Fruit fly (Drosophila melanogaster) whole organism, embryonic: Measurements from ENCODE around the gene CG17687.

Experiments used
- Blimp-1 ChIP-seq: fragments of 200-800 bp; sonication (Bioruptor generic); optimal IDR thresholded peaks from 3 replicates; lab custom pipeline; 2018; ENCODE audit warnings: missing biosample characterization, missing genetic modification characterization, mild to moderate bottlenecking, moderate library complexity, missing genetic modification reagents
- C15 ChIP-seq: fragments of 200-800 bp; sonication (Bioruptor generic); IDR thresholded peaks from 3 replicates; pipeline ENCODE4 v1.3.6; 2022; ENCODE audit warnings: missing biosample characterization, missing genetic modification characterization
- CG10959 ChIP-seq: fragments of 200-800 bp; sonication (Bioruptor generic); IDR thresholded peaks from 2 replicates; pipeline ENCODE4 v1.3.6; 2022; ENCODE audit warnings: missing biosample characterization, missing genetic modification characterization
- CG12299 ChIP-seq: fragments of 200-800 bp; sonication (Bioruptor generic); optimal IDR thresholded peaks from 2 replicates; lab custom pipeline; 2018; ENCODE audit warnings: missing biosample characterization, mild to moderate bottlenecking, missing genetic modification characterization
- CG14710 ChIP-seq: fragments of 200-800 bp; sonication (Bioruptor generic); optimal IDR thresholded peaks from 3 replicates; lab custom pipeline; 2019; ENCODE audit warnings: missing biosample characterization, mild to moderate bottlenecking, missing genetic modification characterization, moderate library complexity
- CG15601 ChIP-seq: fragments of 200-800 bp; sonication (Bioruptor generic); optimal IDR thresholded peaks from 3 replicates; lab custom pipeline; 2019; ENCODE audit warnings: missing biosample characterization, mild to moderate bottlenecking, missing genetic modification characterization, moderate library complexity
- CG16813 ChIP-seq: fragments of 200-800 bp; sonication (Bioruptor generic); IDR thresholded peaks from 3 replicates; pipeline ENCODE4 v1.3.6; 2022; ENCODE audit warnings: missing biosample characterization, missing genetic modification characterization; ENCODE audit not compliant: partially characterized antibody
- CG2889 ChIP-seq: fragments of 200-800 bp; sonication (Bioruptor generic); IDR thresholded peaks from 3 replicates; pipeline ENCODE4 v1.3.6; 2022; ENCODE audit warnings: missing biosample characterization, missing genetic modification characterization
- CG3847 ChIP-seq: fragments of 200-800 bp; sonication (Bioruptor generic); IDR thresholded peaks from 2 replicates; pipeline ENCODE4 v1.3.6; 2022; ENCODE audit warnings: missing biosample characterization, missing genetic modification characterization
- CG7963 ChIP-seq: fragments of 200-800 bp; sonication (Bioruptor generic); IDR thresholded peaks from 3 replicates; pipeline ENCODE4 v1.3.6; 2022; ENCODE audit warnings: missing biosample characterization, missing genetic modification characterization; ENCODE audit not compliant: partially characterized antibody
- CG8388 ChIP-seq: fragments of 200-800 bp; sonication (Bioruptor generic); optimal IDR thresholded peaks from 2 replicates; lab custom pipeline; 2019; ENCODE audit warnings: missing biosample characterization, mild to moderate bottlenecking, missing genetic modification characterization, moderate library complexity
- CG8765 ChIP-seq: fragments of 200-800 bp; sonication (Bioruptor generic); IDR thresholded peaks from 2 replicates; pipeline ENCODE4 v1.3.6; 2022; ENCODE audit warnings: missing biosample characterization, missing genetic modification characterization
- CG8944 ChIP-seq: fragments of 200-800 bp; sonication (Bioruptor generic); optimal IDR thresholded peaks from 3 replicates; lab custom pipeline; 2016; ENCODE audit warnings: missing biosample characterization, missing genetic modification characterization
- CG9609 ChIP-seq: fragments of 200-800 bp; sonication (Bioruptor generic); optimal IDR thresholded peaks from 3 replicates; lab custom pipeline; 2016; ENCODE audit warnings: missing biosample characterization, missing genetic modification characterization
- CG9932 ChIP-seq: fragments of 200-800 bp; sonication (Bioruptor generic); IDR thresholded peaks from 2 replicates; pipeline ENCODE4 v1.3.6; 2022; ENCODE audit warnings: missing biosample characterization, missing genetic modification characterization
- CTCF ChIP-seq: fragments of 200-800 bp; sonication (Bioruptor generic); optimal IDR thresholded peaks from 2 replicates; lab custom pipeline; 2017; ENCODE audit warnings: missing biosample characterization, mild to moderate bottlenecking, missing genetic modification characterization, moderate library complexity
- Chrac-16 ChIP-seq: fragments of 200-800 bp; sonication (Bioruptor generic); optimal IDR thresholded peaks from 3 replicates; lab custom pipeline; 2016; ENCODE audit warnings: missing biosample characterization, missing genetic modification characterization
- Dll ChIP-seq: fragments of 200-800 bp; sonication (Bioruptor generic); IDR thresholded peaks from 4 replicates; pipeline ENCODE4 v1.3.6; 2022; ENCODE audit warnings: missing biosample characterization, missing genetic modification characterization; ENCODE audit not compliant: partially characterized antibody
- Doc2 ChIP-seq: fragments of 200-800 bp; sonication (Bioruptor generic); IDR thresholded peaks from 2 replicates; pipeline ENCODE4 v1.3.6; 2022; ENCODE audit warnings: missing biosample characterization, missing genetic modification characterization
- Dref ChIP-seq: fragments of 200-800 bp; sonication (Bioruptor generic); IDR thresholded peaks from 2 replicates; pipeline ENCODE4 v1.3.6; 2022; ENCODE audit warnings: missing biosample characterization, missing genetic modification characterization
- Ets97D ChIP-seq: fragments of 200-800 bp; sonication (Bioruptor generic); optimal IDR thresholded peaks from 3 replicates; lab custom pipeline; 2016; ENCODE audit warnings: missing biosample characterization, missing genetic modification characterization
- Hr3 ChIP-seq: fragments of 200-800 bp; sonication (Bioruptor generic); optimal IDR thresholded peaks from 3 replicates; lab custom pipeline; 2016; ENCODE audit warnings: missing biosample characterization, missing genetic modification characterization
- MBD-R2 ChIP-seq: fragments of 200-800 bp; sonication (Bioruptor generic); IDR thresholded peaks from 2 replicates; pipeline ENCODE4 v1.3.6; 2022; ENCODE audit warnings: missing biosample characterization, missing genetic modification characterization
- MTF-1 ChIP-seq: fragments of 200-800 bp; sonication (Bioruptor generic); optimal IDR thresholded peaks from 2 replicates; lab custom pipeline; 2018; ENCODE audit warnings: missing biosample characterization, mild to moderate bottlenecking, missing genetic modification characterization, borderline replicate concordance
- Nf-YA ChIP-seq: fragments of 200-800 bp; sonication (Bioruptor generic); IDR thresholded peaks from 2 replicates; pipeline ENCODE4 v1.3.6; 2022; ENCODE audit warnings: missing biosample characterization, missing genetic modification characterization
- Nf-YB ChIP-seq: fragments of 200-800 bp; sonication (Bioruptor generic); optimal IDR thresholded peaks from 3 replicates; lab custom pipeline; 2019; ENCODE audit warnings: missing biosample characterization, mild to moderate bottlenecking, missing genetic modification characterization, moderate library complexity
- Oli ChIP-seq: fragments of 200-800 bp; sonication (Bioruptor generic); optimal IDR thresholded peaks from 2 replicates; lab custom pipeline; 2018; ENCODE audit warnings: missing biosample characterization, mild to moderate bottlenecking, missing genetic modification characterization, moderate library complexity
- Sin3A ChIP-seq: fragments of >200 bp; optimal IDR thresholded peaks from 2 replicates; lab custom pipeline; 2018
- Sox100B ChIP-seq: fragments of 200-800 bp; sonication (Bioruptor generic); optimal IDR thresholded peaks from 3 replicates; lab custom pipeline; 2018; ENCODE audit warnings: missing biosample characterization, mild to moderate bottlenecking, missing genetic modification characterization
- Sry-β ChIP-seq: fragments of 200-800 bp; sonication (Bioruptor generic); optimal IDR thresholded peaks from 2 replicates; lab custom pipeline; 2018; ENCODE audit warnings: missing biosample characterization, mild to moderate bottlenecking, missing genetic modification characterization, moderate library complexity
- TFAM ChIP-seq: fragments of 200-800 bp; sonication (Bioruptor generic); optimal IDR thresholded peaks from 2 replicates; lab custom pipeline; 2017; ENCODE audit warnings: missing biosample characterization, missing genetic modification characterization, inconsistent platforms
- ac ChIP-seq: fragments of 200-800 bp; sonication (Bioruptor generic); optimal IDR thresholded peaks from 3 replicates; lab custom pipeline; 2017; ENCODE audit warnings: missing biosample characterization, mild to moderate bottlenecking, missing genetic modification characterization
- ara ChIP-seq: fragments of 200-800 bp; sonication (Bioruptor generic); IDR thresholded peaks from 2 replicates; pipeline ENCODE4 v1.3.6; 2022; ENCODE audit warnings: missing biosample characterization, missing genetic modification characterization
- ato ChIP-seq: fragments of 200-800 bp; sonication (Bioruptor generic); IDR thresholded peaks from 2 replicates; pipeline ENCODE4 v1.3.6; 2022; ENCODE audit warnings: missing biosample characterization, missing genetic modification characterization; ENCODE audit not compliant: partially characterized antibody
- bcd ChIP-seq: fragments of 200-800 bp; sonication (Bioruptor generic); optimal IDR thresholded peaks from 2 replicates; lab custom pipeline; 2017; ENCODE audit warnings: missing biosample characterization, mild to moderate bottlenecking, missing genetic modification characterization
- dmrt11E ChIP-seq: fragments of 200-800 bp; sonication (Bioruptor generic); optimal IDR thresholded peaks from 3 replicates; lab custom pipeline; 2018; ENCODE audit warnings: missing biosample characterization, mild to moderate bottlenecking, missing genetic modification characterization, moderate library complexity
- eve ChIP-seq, 2 experiments: fragments of >200 bp; optimal IDR thresholded peaks; 2 replicates each; lab custom pipeline; 2017; ENCODE audit warnings: missing biosample characterization in 2 of 2, missing genetic modification characterization in 2 of 2
- gfzf ChIP-seq: fragments of 200-800 bp; sonication (Bioruptor generic); optimal IDR thresholded peaks from 2 replicates; lab custom pipeline; 2016; ENCODE audit warnings: missing biosample characterization, mild to moderate bottlenecking, missing genetic modification characterization, moderate library complexity
- gro ChIP-seq: fragments of 200-800 bp; sonication (Bioruptor generic); optimal IDR thresholded peaks from 2 replicates; lab custom pipeline; 2016; ENCODE audit warnings: missing biosample characterization, missing genetic modification characterization
- ham ChIP-seq: fragments of 200-800 bp; sonication (Bioruptor generic); IDR thresholded peaks from 2 replicates; pipeline ENCODE4 v1.3.6; 2022; ENCODE audit warnings: missing biosample characterization, missing genetic modification characterization
- hth ChIP-seq: fragments of >200 bp; optimal IDR thresholded peaks from 2 replicates; lab custom pipeline; 2017; ENCODE audit warnings: inconsistent platforms
- ken ChIP-seq: fragments of 200-800 bp; sonication (Bioruptor generic); IDR thresholded peaks from 3 replicates; pipeline ENCODE4 v1.3.6; 2022; ENCODE audit warnings: missing biosample characterization, missing genetic modification characterization
- kni ChIP-seq: fragments of 200-800 bp; sonication (Bioruptor generic); optimal IDR thresholded peaks from 3 replicates; lab custom pipeline; 2017; ENCODE audit warnings: mild to moderate bottlenecking, missing biosample characterization, missing genetic modification reagents, missing genetic modification characterization
- luna ChIP-seq: fragments of 200-800 bp; sonication (Bioruptor generic); optimal IDR thresholded peaks from 2 replicates; lab custom pipeline; 2016; ENCODE audit warnings: missing biosample characterization, missing genetic modification characterization
- pita ChIP-seq: fragments of 200-800 bp; sonication (Bioruptor generic); optimal IDR thresholded peaks from 2 replicates; lab custom pipeline; 2017; ENCODE audit warnings: missing biosample characterization, mild to moderate bottlenecking, missing genetic modification characterization
- ro ChIP-seq: fragments of 200-800 bp; sonication (Bioruptor generic); IDR thresholded peaks from 2 replicates; pipeline ENCODE4 v1.3.6; 2022; ENCODE audit warnings: missing biosample characterization, missing genetic modification characterization
- sd ChIP-seq: fragments of 200-800 bp; sonication (Bioruptor generic); optimal IDR thresholded peaks from 3 replicates; lab custom pipeline; 2018; ENCODE audit warnings: missing biosample characterization, mild to moderate bottlenecking, missing genetic modification characterization, moderate library complexity
- sisA ChIP-seq: fragments of 200-800 bp; sonication (Bioruptor generic); IDR thresholded peaks from 2 replicates; pipeline ENCODE4 v1.3.6; 2022; ENCODE audit warnings: missing biosample characterization, missing genetic modification characterization
- so ChIP-seq: fragments of 200-800 bp; sonication (Bioruptor generic); IDR thresholded peaks from 3 replicates; pipeline ENCODE4 v1.3.6; 2022; ENCODE audit warnings: missing biosample characterization, missing genetic modification characterization
- ssp ChIP-seq: fragments of 200-800 bp; sonication (Bioruptor generic); IDR thresholded peaks from 2 replicates; pipeline ENCODE4 v1.3.6; 2022; ENCODE audit warnings: missing biosample characterization, missing genetic modification characterization
- stc ChIP-seq: fragments of 200-800 bp; sonication (Bioruptor generic); IDR thresholded peaks from 2 replicates; pipeline ENCODE4 v1.3.6; 2022; ENCODE audit warnings: missing biosample characterization, missing genetic modification characterization
- tgo ChIP-seq: fragments of 200-800 bp; sonication (Bioruptor generic); IDR thresholded peaks from 3 replicates; pipeline ENCODE4 v1.3.6; 2022; ENCODE audit warnings: missing biosample characterization, missing genetic modification characterization
- vfl ChIP-seq: fragments of 200-800 bp; sonication (Bioruptor generic); optimal IDR thresholded peaks from 2 replicates; lab custom pipeline; 2016; ENCODE audit warnings: missing biosample characterization, missing genetic modification characterization

Gene CG17687

DNA sequence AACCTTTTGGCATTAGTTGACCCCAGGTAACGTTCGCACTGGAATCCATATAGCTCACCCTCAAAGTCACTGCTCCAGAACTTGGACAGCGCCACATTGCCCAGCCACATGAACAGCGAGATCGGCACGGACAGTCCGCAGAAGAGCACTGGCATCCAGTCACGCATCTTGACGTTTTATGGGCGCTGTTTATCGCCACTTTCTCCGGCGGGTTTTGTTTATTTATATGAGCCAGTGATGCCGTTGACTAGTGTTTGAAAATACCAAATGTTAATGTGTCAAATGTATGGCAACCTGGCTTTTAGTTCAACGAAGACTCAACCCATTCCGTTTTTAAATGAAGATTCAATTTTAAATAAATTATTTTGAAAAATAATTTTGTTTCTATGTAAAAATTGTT is 38.8 kb downstream of the CG17687 start, which contains the start of gene CG10171:
Gene CG10171, minus strand, starts transcription at position 300 of the 400 bp plus-strand sequence.
- TF ChIP-seq Sry-β (GFP tag; lab: Kevin White, UChicago) (no peak), sisA (GFP tag; lab: Robert Waterston, UW) (no peak), CG3847 (GFP tag; lab: Robert Waterston, UW) (peak; percentile 89), ara (GFP tag; lab: Robert Waterston, UW) (no peak), eve (GFP tag; optimal IDR thresholded peaks at IDR 0.05; lab: Kevin White, UChicago) (no peak), Hr3 (GFP tag; lab: Kevin White, UChicago) (no peak), CG2889 (GFP tag; lab: Robert Waterston, UW) (no peak), CG8388 (GFP tag; lab: Kevin White, UChicago) (no peak), Dref (GFP tag; lab: Robert Waterston, UW) (peak; percentile 43; the same call in 1 of the 2 replicates), CG8944 (GFP tag; lab: Kevin White, UChicago) (no peak), gro (GFP tag; lab: Kevin White, UChicago) (no peak), bcd (GFP tag; lab: Kevin White, UChicago) (no peak), MTF-1 (no peak), Chrac-16 (no peak), CG7963 (GFP tag; lab: Robert Waterston, UW) (0 out of 3 replicates have a peak, but pooled peaks have one; percentile 19), stc (no peak), Oli (tag; lab: Kevin White, UChicago) (no peak), CG15601 (tag; lab: Kevin White, UChicago) (peak; percentile 8), CG16813 (GFP tag; lab: Robert Waterston, UW) (peak; percentile 38; the same call in 1 of the 3 replicates), Ets97D (GFP tag; lab: Kevin White, UChicago) (peak; percentile 53), CG12299 (tag; lab: Kevin White, UChicago) (no peak), ham (GFP tag; lab: Robert Waterston, UW) (no peak), dmrt11E (tag; lab: Kevin White, UChicago) (no peak), luna (GFP tag; lab: Kevin White, UChicago) (no peak), ro (GFP tag; lab: Robert Waterston, UW) (no peak), gfzf (GFP tag; lab: Kevin White, UChicago) (peak; percentile 20), C15 (GFP tag; lab: Robert Waterston, UW) (no peak), CG9609 (GFP tag; lab: Kevin White, UChicago) (no peak), hth (no peak), Nf-YB (GFP tag; lab: Kevin White, UChicago) (no peak), TFAM (GFP tag; lab: Kevin White, UChicago) (no peak), ac (GFP tag; lab: Kevin White, UChicago) (no peak), CG14710 (peak; percentile 44), CG9932 (GFP tag; lab: Robert Waterston, UW) (peak; percentile 45), so (GFP tag; lab: Robert Waterston, UW) (no peak), Sox100B (no peak), Sin3A (no peak), Dll (GFP tag; lab: Robert Waterston, UW) (peak; percentile 36; the same call in 2 of the 4 replicates), CG10959 (GFP tag; lab: Robert Waterston, UW) (no peak), vfl (GFP tag; lab: Kevin White, UChicago) (no peak), ato (no peak), CG8765 (GFP tag; lab: Robert Waterston, UW) (no peak), ken (GFP tag; lab: Robert Waterston, UW) (peak; percentile 64; the same call in 1 of the 3 replicates), Doc2 (no peak), Nf-YA (no peak), kni (no peak), Blimp-1 (peak; percentile 50), tgo (no peak), CTCF (GFP tag; lab: Kevin White, UChicago) (peak; percentile 39), pita (peak; percentile 41), sd (tag; lab: Kevin White, UChicago) (no peak), MBD-R2 (peak; percentile 97), ssp (0 out of 2 replicates have a peak, but pooled peaks have one; percentile 10)
